Fruit fly (Drosophila melanogaster): ENCODE measurements around the gene CG9154.

DNA sequence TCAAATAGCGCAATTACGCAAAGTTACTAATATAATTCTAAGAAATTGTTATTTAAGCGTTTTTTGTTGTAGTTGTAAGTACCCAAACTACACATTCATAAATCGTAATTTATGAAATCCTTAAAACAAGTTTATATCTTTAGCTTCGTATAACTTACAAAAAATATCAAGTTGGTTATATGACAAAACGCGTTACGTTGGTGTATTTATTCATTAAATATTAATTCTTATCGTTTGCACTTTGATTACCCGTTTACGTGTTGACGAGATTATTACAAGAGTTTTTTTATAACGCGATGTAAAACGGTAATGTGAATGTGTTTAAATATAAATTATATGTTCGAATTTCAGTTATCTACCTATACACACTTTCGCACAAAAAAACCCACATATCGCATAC lies 7.1 kb upstream of the CG9154 start:
- TF ChIP-seq BtbVII (GFP tag; optimal IDR thresholded peaks at IDR 0.05) (no peak), Usf (GFP tag; optimal IDR thresholded peaks at IDR 0.05) (no peak), chm (GFP tag; IDR thresholded peaks at IDR 0.05) (no peak), CG10959 (GFP tag; IDR thresholded peaks at IDR 0.05) (no peak), CG12659 (GFP tag; optimal IDR thresholded peaks at IDR 0.05) (no peak), slou (GFP tag; optimal IDR thresholded peaks at IDR 0.05) (no peak), Atf6 (GFP tag; IDR thresholded peaks at IDR 0.05) (no peak), yki (optimal IDR thresholded peaks at IDR 0.05) (no peak), fru (optimal IDR thresholded peaks at IDR 0.05) (no peak)
